Worm (Caenorhabditis elegans): ENCODE results near the gene pdi-6.

DNA sequence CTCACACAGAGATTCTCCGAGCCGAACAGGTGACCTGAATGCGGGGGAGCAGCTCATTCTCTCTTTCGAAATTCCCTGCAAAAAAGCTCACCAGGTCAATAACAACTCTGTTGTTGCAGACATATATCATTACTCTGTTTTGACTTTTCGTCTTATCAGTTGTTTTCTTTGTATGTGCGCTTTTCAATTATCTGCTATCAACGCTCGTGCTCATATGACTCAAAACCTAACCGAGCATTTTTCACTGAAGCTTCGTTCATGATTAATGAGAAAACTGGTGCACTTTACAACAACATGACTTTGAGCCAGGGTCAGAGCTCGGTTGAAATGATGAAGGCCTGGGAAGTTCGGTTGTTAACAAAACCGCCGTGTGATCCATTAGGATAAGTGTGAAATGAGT lies 8.1 kb upstream of the pdi-6 start:
- no peak for TF ChIP-seq efl-1 (optimal IDR thresholded peaks at IDR 0.05)
- peak in 1 of 2 experiments; percentile 83 for TF ChIP-seq efl-1 (GFP tag; optimal IDR thresholded peaks at IDR 0.05 in 1 of 2)
- TF ChIP-seq egl-27 (tag; optimal IDR thresholded peaks at IDR 0.05) = no peak
- no peak for TF ChIP-seq ama-1 (optimal IDR thresholded peaks at IDR 0.05)
- no peak for TF ChIP-seq lin-13 (GFP tag; optimal IDR thresholded peaks at IDR 0.05)
- TF ChIP-seq snpc-4 (tag; optimal IDR thresholded peaks at IDR 0.05) = no peak
- no peak for TF ChIP-seq unc-130 (tag; optimal IDR thresholded peaks at IDR 0.05)
- no peak for TF ChIP-seq elt-2 (tag; optimal IDR thresholded peaks at IDR 0.05)
- TF ChIP-seq C04F5.9 (tag; optimal IDR thresholded peaks at IDR 0.05) = no peak
- TF ChIP-seq F16B12.6 (tag; optimal IDR thresholded peaks at IDR 0.05) = no peak
- no peak for TF ChIP-seq nhr-28 (tag; optimal IDR thresholded peaks at IDR 0.05)
- peak; percentile 80 for TF ChIP-seq lin-39 (tag; optimal IDR thresholded peaks at IDR 0.05)
